Worm (Caenorhabditis elegans): ENCODE data around the gene xrn-1.
A peak's percentile ranks its signal among the peaks of the same experiment; 100 is the strongest.

xrn-1 gene

DNA sequence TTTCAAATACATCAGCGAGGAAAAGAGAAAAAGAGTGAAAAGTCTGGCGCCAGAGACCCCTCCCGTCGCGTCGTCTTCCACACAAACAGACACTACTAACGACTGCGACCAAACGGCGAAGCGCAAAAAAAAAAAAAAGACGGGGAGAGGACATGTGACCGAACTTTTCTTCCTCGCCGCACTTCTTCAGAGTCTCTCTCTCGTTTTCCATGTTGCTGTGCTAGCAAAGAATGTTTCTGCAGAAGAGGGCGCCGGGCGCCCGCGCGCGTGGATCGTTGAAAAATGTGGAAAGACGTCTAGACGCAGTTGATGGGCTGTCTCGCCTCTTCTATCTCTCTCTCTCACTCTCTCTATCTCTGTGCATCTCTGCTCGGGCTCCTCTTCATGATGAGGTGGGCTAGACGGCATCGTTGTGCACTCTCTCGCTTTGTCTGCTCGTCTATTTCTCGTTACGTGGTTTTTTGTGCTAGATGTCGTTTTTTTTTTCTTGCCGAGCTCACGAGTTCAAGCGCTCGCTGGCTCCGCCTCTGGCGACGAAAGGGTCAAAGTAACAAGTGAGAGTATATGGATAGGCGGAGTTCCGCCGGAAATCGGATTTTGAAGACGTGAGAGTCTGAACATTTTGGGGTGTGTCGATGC lies 28.4 kb upstream of the xrn-1 start (continued):
- TF ChIP-seq ceh-32 (tag; optimal IDR thresholded peaks at IDR 0.05; ENCODE audit: poor library complexity), result peak; percentile 61
- TF ChIP-seq lin-15B (tag; optimal IDR thresholded peaks at IDR 0.05), result no peak
- TF ChIP-seq cey-2 (tag; optimal IDR thresholded peaks at IDR 0.05; ENCODE audit: borderline replicate concordance, insufficient read depth), result peak; percentile 40
- TF ChIP-seq nhr-41 (GFP tag; IDR thresholded peaks at IDR 0.05), result no peak
- peak; percentile 66; the same call in 1 of the 2 replicates for TF ChIP-seq dmd-8 (GFP tag; IDR thresholded peaks at IDR 0.05)
- TF ChIP-seq ZK337.2 (GFP tag; IDR thresholded peaks at IDR 0.05), result no peak
- peak; percentile 72 for TF ChIP-seq nhr-25 (tag; optimal IDR thresholded peaks at IDR 0.05; ENCODE audit: borderline replicate concordance, insufficient read depth)
- peak; percentile 92 for TF ChIP-seq dve-1 (tag; optimal IDR thresholded peaks at IDR 0.05; ENCODE audit: insufficient read depth)
- TF ChIP-seq mdl-1 (tag; optimal IDR thresholded peaks at IDR 0.05), result peak; percentile 96 to 99
- no peak for TF ChIP-seq nhr-6 (tag; optimal IDR thresholded peaks at IDR 0.05)
- TF ChIP-seq zip-11 (GFP tag; IDR thresholded peaks at IDR 0.05), result no peak
- no peak for TF ChIP-seq R02D3.7 (tag; optimal IDR thresholded peaks at IDR 0.05)
- no peak for TF ChIP-seq unc-39 (tag; optimal IDR thresholded peaks at IDR 0.05)
- TF ChIP-seq hlh-30 (tag; optimal IDR thresholded peaks at IDR 0.05; ENCODE audit: insufficient read depth), result peak; percentile 97
- TF ChIP-seq madf-5 (GFP tag; IDR thresholded peaks at IDR 0.05), result no peak
- peak; percentile 90 for TF ChIP-seq egl-43 (GFP tag; IDR thresholded peaks at IDR 0.05)
- TF ChIP-seq daf-8 (GFP tag; IDR thresholded peaks at IDR 0.05), result 0 out of 2 replicates have a peak, but pooled peaks have one; percentile 40
- TF ChIP-seq vab-7 (GFP tag; IDR thresholded peaks at IDR 0.05), result peak; percentile 42; the same call in 1 of the 2 replicates
- TF ChIP-seq tra-1 (GFP tag; IDR thresholded peaks at IDR 0.05), result peak; percentile 96
- TF ChIP-seq nhr-10 (tag; optimal IDR thresholded peaks at IDR 0.05), result peak; percentile 69
- TF ChIP-seq daf-12 (tag; optimal IDR thresholded peaks at IDR 0.05), result no peak
- TF ChIP-seq lin-13 (GFP tag; optimal IDR thresholded peaks at IDR 0.05), result peak; percentile 82
- TF ChIP-seq nhr-42 (GFP tag; IDR thresholded peaks at IDR 0.05), result peak; percentile 89
- peak; percentile 79 to 96 for TF ChIP-seq hif-1 (tag; optimal IDR thresholded peaks at IDR 0.05)
- TF ChIP-seq T20F7.1 (GFP tag; optimal IDR thresholded peaks at IDR 0.05), result peak; percentile 73
- TF ChIP-seq Y5F2A.4 (GFP tag; optimal IDR thresholded peaks at IDR 0.05), result no peak
- no peak for TF ChIP-seq lim-7 (GFP tag; IDR thresholded peaks at IDR 0.05)
- TF ChIP-seq nhr-48 (tag; optimal IDR thresholded peaks at IDR 0.05), result peak; percentile 95
- peak; percentile 22; the same call in 1 of the 2 replicates for TF ChIP-seq arid-1 (GFP tag; conservative IDR thresholded peaks at IDR 0.05)
- TF ChIP-seq zip-2 (tag; optimal IDR thresholded peaks at IDR 0.05), result no peak
- TF ChIP-seq tag-97 (GFP tag; IDR thresholded peaks at IDR 0.05), result no peak
- TF ChIP-seq zfp-3 (GFP tag; conservative IDR thresholded peaks at IDR 0.05), result no peak
- TF ChIP-seq spr-1 (tag; optimal IDR thresholded peaks at IDR 0.05), result peak; percentile 87
- no peak for TF ChIP-seq skn-1 (tag; optimal IDR thresholded peaks at IDR 0.05)
- peak; percentile 95 for TF ChIP-seq nhr-28 (tag; optimal IDR thresholded peaks at IDR 0.05)
- no peak for TF ChIP-seq Y105C5A.15 (GFP tag; IDR thresholded peaks at IDR 0.05)
- peak; percentile 96 for TF ChIP-seq mep-1 (tag; optimal IDR thresholded peaks at IDR 0.05)
- TF ChIP-seq ceh-44 (GFP tag; IDR thresholded peaks at IDR 0.05), result no peak
- TF ChIP-seq T26A8.4 (GFP tag; IDR thresholded peaks at IDR 0.05), result peak; percentile 83
- TF ChIP-seq lin-1 (GFP tag; IDR thresholded peaks at IDR 0.05), result peak; percentile 78
- TF ChIP-seq php-3 (GFP tag; IDR thresholded peaks at IDR 0.05), result peak; percentile 24; the same call in 1 of the 2 replicates
- peak; percentile 46 for TF ChIP-seq egl-27 (tag; optimal IDR thresholded peaks at IDR 0.05)
- TF ChIP-seq nhr-111 (GFP tag; optimal IDR thresholded peaks at IDR 0.05), result no peak
- TF ChIP-seq dmd-9 (GFP tag; IDR thresholded peaks at IDR 0.05), result 0 out of 2 replicates have a peak, but pooled peaks have one; percentile 28
- TF ChIP-seq ctbp-1 (GFP tag; IDR thresholded peaks at IDR 0.05), result peak; percentile 96
- no peak for TF ChIP-seq F49E8.2 (tag; optimal IDR thresholded peaks at IDR 0.05; ENCODE audit: borderline replicate concordance)
- no peak for TF ChIP-seq sdz-12 (GFP tag; optimal IDR thresholded peaks at IDR 0.05)
- no peak for TF ChIP-seq aly-2 (tag; optimal IDR thresholded peaks at IDR 0.05)
- peak; percentile 5; the same call in 1 of the 2 replicates for TF ChIP-seq madf-9 (GFP tag; conservative IDR thresholded peaks at IDR 0.05)

Data from whole organism, L4 larva.